Worm (Caenorhabditis elegans) whole organism, L1 larva: Measurements from ENCODE around the gene F35A5.1.

Source experiments
- C04F5.9 ChIP-seq: sonication (generic microtip); optimal IDR thresholded peaks from 2 replicates; lab custom pipeline; 2016; ENCODE audit warnings: missing genetic modification characterization, missing compliant biosample characterization
- C34B4.2 ChIP-seq: sonication (generic microtip); optimal IDR thresholded peaks from 2 replicates; lab custom pipeline; 2017; ENCODE audit warnings: mild to moderate bottlenecking, missing genetic modification characterization, missing compliant biosample characterization
- Y116A8C.19 ChIP-seq: sonication (generic microtip); optimal IDR thresholded peaks from 2 replicates; lab custom pipeline; 2016; ENCODE audit warnings: missing compliant biosample characterization, missing genetic modification characterization, borderline replicate concordance
- aha-1 ChIP-seq: fragments of 150-350 bp; optimal IDR thresholded peaks from 2 replicates; lab custom pipeline; 2014; ENCODE audit warnings: missing biosample characterization, missing genetic modification characterization
- blmp-1 ChIP-seq: fragments of 150-350 bp; optimal IDR thresholded peaks from 2 replicates; lab custom pipeline; 2014; ENCODE audit warnings: missing biosample characterization, missing genetic modification characterization
- ceh-63 ChIP-seq: fragments of 200-800 bp; sonication (Bioruptor generic); optimal IDR thresholded peaks from 2 replicates; lab custom pipeline; 2018; ENCODE audit warnings: mild to moderate bottlenecking, missing genetic modification characterization, missing compliant biosample characterization
- ceh-90 ChIP-seq: sonication (generic microtip); optimal IDR thresholded peaks from 2 replicates; lab custom pipeline; 2016; ENCODE audit warnings: missing genetic modification characterization, missing compliant biosample characterization
- dpl-1 ChIP-seq, 3 experiments: fragments of 150-350 bp in 2 of 3; sonication (generic microtip) in 1 of 3; optimal IDR thresholded peaks; 2 replicates each; lab custom pipeline; 2014 to 2017; ENCODE audit warnings: missing biosample characterization in 3 of 3, missing genetic modification characterization in 3 of 3, missing genetic modification reagents in 3 of 3
- efl-1 ChIP-seq, 4 experiments: fragments of 150-350 bp; optimal IDR thresholded peaks in 3 of 4; peaks in 1 of 4; 1 replicate in 1 of 4; 2 replicates in 3 of 4; lab custom pipeline; 2014; ENCODE audit warnings: missing biosample characterization in 2 of 4, missing genetic modification characterization in 2 of 4, missing genetic modification reagents in 2 of 4
- efl-3 ChIP-seq: fragments of 200-800 bp; sonication (Bioruptor generic); optimal IDR thresholded peaks from 2 replicates; lab custom pipeline; 2018; ENCODE audit warnings: mild to moderate bottlenecking, missing genetic modification characterization, missing compliant biosample characterization
- egl-27 ChIP-seq, 2 experiments: fragments of 150-350 bp in 1 of 2; sonication (generic microtip); optimal IDR thresholded peaks; 3 replicates each; lab custom pipeline; 2017 to 2018; ENCODE audit warnings: missing biosample characterization in 2 of 2, missing genetic modification characterization in 2 of 2, missing genetic modification reagents in 2 of 2
- elt-2 ChIP-seq: sonication (generic microtip); optimal IDR thresholded peaks from 2 replicates; lab custom pipeline; 2016; ENCODE audit warnings: missing genetic modification characterization, mild to moderate bottlenecking, inconsistent platforms, missing compliant biosample characterization, missing genetic modification reagents
- ets-5 ChIP-seq: fragments of 200-800 bp; sonication (Bioruptor generic); IDR thresholded peaks from 2 replicates; pipeline ENCODE4 v1.3.6; 2022; ENCODE audit warnings: missing genetic modification characterization, missing compliant biosample characterization
- fkh-10 ChIP-seq: sonication (generic microtip); optimal IDR thresholded peaks from 2 replicates; lab custom pipeline; 2017; ENCODE audit warnings: missing biosample characterization, missing genetic modification reagents, missing genetic modification characterization
- fkh-4 ChIP-seq: sonication (generic microtip); optimal IDR thresholded peaks from 2 replicates; lab custom pipeline; 2016; ENCODE audit warnings: missing compliant biosample characterization, missing genetic modification characterization, borderline replicate concordance
- grh-1 ChIP-seq: fragments of 200-800 bp; sonication (Bioruptor generic); IDR thresholded peaks from 2 replicates; pipeline ENCODE4 v1.3.6; 2022; ENCODE audit warnings: missing genetic modification reagents, missing genetic modification characterization, missing compliant biosample characterization
- hlh-17 ChIP-seq: fragments of 200-800 bp; sonication (Bioruptor generic); optimal IDR thresholded peaks from 2 replicates; lab custom pipeline; 2018; ENCODE audit warnings: missing genetic modification characterization, mild to moderate bottlenecking, missing compliant biosample characterization, moderate library complexity, borderline replicate concordance
- hpl-2 ChIP-seq: fragments of 150-350 bp; optimal IDR thresholded peaks from 2 replicates; lab custom pipeline; 2014; ENCODE audit warnings: missing biosample characterization, missing genetic modification reagents, missing genetic modification characterization
- isw-1 ChIP-seq: fragments of 200-800 bp; sonication (Bioruptor generic); IDR thresholded peaks from 2 replicates; pipeline ENCODE4 v1.3.6; 2022; ENCODE audit warnings: missing genetic modification characterization, missing compliant biosample characterization
- jun-1 ChIP-seq: fragments of 150-350 bp; optimal IDR thresholded peaks from 2 replicates; lab custom pipeline; 2014; ENCODE audit warnings: missing biosample characterization, missing genetic modification reagents, missing genetic modification characterization
- lin-14 ChIP-seq: fragments of 200-800 bp; sonication (Bioruptor generic); optimal IDR thresholded peaks from 2 replicates; lab custom pipeline; 2018; ENCODE audit warnings: mild to moderate bottlenecking, missing genetic modification characterization, moderate library complexity, missing compliant biosample characterization
- lin-39 ChIP-seq: fragments of 150-350 bp; optimal IDR thresholded peaks from 2 replicates; lab custom pipeline; 2014; ENCODE audit warnings: missing biosample characterization, missing genetic modification reagents, missing genetic modification characterization
- lir-3 ChIP-seq: sonication (generic microtip); optimal IDR thresholded peaks from 2 replicates; lab custom pipeline; 2016; ENCODE audit warnings: mild to moderate bottlenecking, missing genetic modification characterization, moderate library complexity, missing compliant biosample characterization; ENCODE audit not compliant: poor library complexity
- lsy-2 ChIP-seq, 2 experiments: fragments of 150-350 bp; optimal IDR thresholded peaks; 2 replicates each; lab custom pipeline; 2014; ENCODE audit warnings: missing biosample characterization in 2 of 2, missing genetic modification characterization in 2 of 2
- mab-9 ChIP-seq: fragments of 200-800 bp; sonication (Bioruptor generic); IDR thresholded peaks from 2 replicates; pipeline ENCODE4 v1.3.6; 2022; ENCODE audit warnings: missing genetic modification reagents, missing genetic modification characterization, missing compliant biosample characterization
- mdl-1 ChIP-seq, 2 experiments: fragments of 150-350 bp; optimal IDR thresholded peaks; 2 replicates each; lab custom pipeline; 2014 to 2017; ENCODE audit warnings: missing biosample characterization in 2 of 2, missing genetic modification characterization in 2 of 2, inconsistent platforms in 1 of 2
- mef-2 ChIP-seq: fragments of 150-350 bp; optimal IDR thresholded peaks from 2 replicates; lab custom pipeline; 2014; ENCODE audit warnings: missing biosample characterization, missing genetic modification characterization
- nhr-12 ChIP-seq: sonication (generic microtip); optimal IDR thresholded peaks from 2 replicates; lab custom pipeline; 2017; ENCODE audit warnings: missing biosample characterization, missing genetic modification characterization
- nhr-19 ChIP-seq: fragments of 200-800 bp; sonication (Bioruptor generic); conservative IDR thresholded peaks from 2 replicates; pipeline ENCODE4 v1.3.6; 2022; ENCODE audit warnings: missing genetic modification characterization, missing compliant biosample characterization
- nhr-28 ChIP-seq: fragments of 150-350 bp; optimal IDR thresholded peaks from 2 replicates; lab custom pipeline; 2014; ENCODE audit warnings: missing biosample characterization, missing genetic modification characterization
- nhr-47 ChIP-seq: sonication (generic microtip); optimal IDR thresholded peaks from 2 replicates; lab custom pipeline; 2016; ENCODE audit warnings: mild to moderate bottlenecking, missing genetic modification characterization, moderate library complexity, missing compliant biosample characterization
- nhr-71 ChIP-seq: sonication (generic microtip); optimal IDR thresholded peaks from 2 replicates; lab custom pipeline; 2016; ENCODE audit warnings: mild to moderate bottlenecking, missing genetic modification characterization, moderate library complexity, missing compliant biosample characterization
- nhr-85 ChIP-seq: sonication (generic microtip); peaks from one replicate; lab custom pipeline; 2016; ENCODE audit warnings: missing genetic modification characterization, inconsistent platforms, missing compliant biosample characterization
- nhr-90 ChIP-seq: sonication (generic microtip); optimal IDR thresholded peaks from 2 replicates; lab custom pipeline; 2016; ENCODE audit warnings: mild to moderate bottlenecking, missing genetic modification characterization, missing compliant biosample characterization; ENCODE audit not compliant: poor library complexity
- pag-3 ChIP-seq: sonication (generic microtip); optimal IDR thresholded peaks from 2 replicates; lab custom pipeline; 2017; ENCODE audit warnings: missing genetic modification characterization, mild to moderate bottlenecking, missing compliant biosample characterization, antibody characterized with exemption, borderline replicate concordance; ENCODE audit not compliant: insufficient read depth
- rnt-1 ChIP-seq: sonication (generic microtip); optimal IDR thresholded peaks from 2 replicates; lab custom pipeline; 2016; ENCODE audit warnings: mild to moderate bottlenecking, missing genetic modification characterization, moderate library complexity, missing compliant biosample characterization
- skn-1 ChIP-seq: fragments of 150-350 bp; optimal IDR thresholded peaks from 2 replicates; lab custom pipeline; 2014; ENCODE audit warnings: missing biosample characterization, missing genetic modification characterization
- sox-4 ChIP-seq: sonication (generic microtip); optimal IDR thresholded peaks from 2 replicates; lab custom pipeline; 2016; ENCODE audit warnings: missing genetic modification characterization, missing compliant biosample characterization
- sup-37 ChIP-seq: fragments of 200-800 bp; sonication (Bioruptor generic); optimal IDR thresholded peaks from 2 replicates; lab custom pipeline; 2018; ENCODE audit warnings: mild to moderate bottlenecking, missing genetic modification characterization, missing compliant biosample characterization
- unc-130 ChIP-seq: fragments of 150-350 bp; optimal IDR thresholded peaks from 2 replicates; lab custom pipeline; 2017; ENCODE audit warnings: missing biosample characterization, missing genetic modification characterization, inconsistent platforms
- xbp-1 ChIP-seq: sonication (generic microtip); optimal IDR thresholded peaks from 2 replicates; lab custom pipeline; 2016; ENCODE audit warnings: missing genetic modification characterization, missing compliant biosample characterization
- zag-1 ChIP-seq: fragments of 150-350 bp; optimal IDR thresholded peaks from 2 replicates; lab custom pipeline; 2014; ENCODE audit warnings: missing biosample characterization, missing genetic modification characterization
- ztf-11 ChIP-seq, 2 experiments: sonication (generic microtip); optimal IDR thresholded peaks; 2 replicates each; lab custom pipeline; 2016 to 2017; ENCODE audit warnings: missing genetic modification characterization in 2 of 2, missing biosample characterization in 1 of 2, missing compliant biosample characterization in 1 of 2
- ztf-4 ChIP-seq: fragments of 150-350 bp; optimal IDR thresholded peaks from 2 replicates; lab custom pipeline; 2014; ENCODE audit warnings: missing biosample characterization, missing genetic modification characterization

Gene F35A5.1

ce11 chrX:3764295-3764694, 43.0 kb upstream of the F35A5.1 start, which contains the start of gene F47B7.3:
TSS of gene F47B7.3 (minus strand) at chrX:3764395.
- TF ChIP-seq sox-4 (tag; lab: Kevin White, UChicago) (no peak), lsy-2 (tag; optimal IDR thresholded peaks at IDR 0.05; lab: Kevin White, UChicago) (no peak), grh-1 (no peak), lin-14 (GFP tag; lab: Kevin White, UChicago) (no peak), mab-9 (no peak), lir-3 (tag; lab: Kevin White, UChicago) (no peak), isw-1 (GFP tag; lab: Robert Waterston, UW) (no peak), fkh-4 (tag; lab: Kevin White, UChicago) (no peak), C34B4.2 (no peak), nhr-28 (tag; lab: Kevin White, UChicago) (no peak), nhr-90 (tag; lab: Kevin White, UChicago) (no peak), zag-1 (tag; lab: Kevin White, UChicago) (no peak), sup-37 (GFP tag; lab: Kevin White, UChicago) (no peak), efl-3 (no peak), unc-130 (tag; lab: Kevin White, UChicago) (no peak), hlh-17 (GFP tag; lab: Kevin White, UChicago) (no peak), Y116A8C.19 (tag; lab: Kevin White, UChicago) (no peak), mdl-1 (tag; optimal IDR thresholded peaks at IDR 0.05; lab: Kevin White, UChicago) (no peak)
- TF ChIP-seq, all 84 proteins: peak for 0

ce11 chrX:3766552-3766951, 40.7 kb upstream of the F35A5.1 start, which contains the start of gene F47B7.4:
TSS of gene F47B7.4 (minus strand) at chrX:3766652.
- no peak for TF ChIP-seq nhr-12 (tag; lab: Kevin White, UChicago)
- no peak for TF ChIP-seq ceh-63 (GFP tag; lab: Kevin White, UChicago)
- TF ChIP-seq aha-1 (tag; lab: Kevin White, UChicago): no peak
- no peak for TF ChIP-seq mef-2 (tag; lab: Kevin White, UChicago)
- no peak for TF ChIP-seq nhr-19
- no peak for TF ChIP-seq ztf-4 (tag; lab: Kevin White, UChicago)
- no peak for TF ChIP-seq pag-3 (tag; lab: Kevin White, UChicago)
- no peak for TF ChIP-seq rnt-1 (tag; lab: Kevin White, UChicago)
- TF ChIP-seq fkh-10: no peak
- TF ChIP-seq skn-1 (tag; lab: Kevin White, UChicago): no peak
- no peak for TF ChIP-seq ztf-11 (tag; optimal IDR thresholded peaks at IDR 0.05; lab: Kevin White, UChicago)

ce11 chrX:3768717-3769116, 38.5 kb upstream of the F35A5.1 start, which contains the start of gene F47B7.5:
TSS of gene F47B7.5 (minus strand) at chrX:3768817.
- TF ChIP-seq jun-1 (tag; lab: Kevin White, UChicago): no peak
- TF ChIP-seq zag-1 (tag; lab: Kevin White, UChicago): no peak
- TF ChIP-seq xbp-1 (tag; lab: Kevin White, UChicago): no peak
- TF ChIP-seq C04F5.9: no peak
- TF ChIP-seq egl-27 (tag; optimal IDR thresholded peaks at IDR 0.05; lab: Kevin White, UChicago): no peak

ce11 chrX:3772405-3772804, 34.9 kb upstream of the F35A5.1 start, which contains the start of gene F47B7.2:
TSS of gene F47B7.2 (plus strand) at chrX:3772762.
- TF ChIP-seq elt-2 (tag; lab: Kevin White, UChicago) (no peak), C34B4.2 (no peak), nhr-47 (tag; lab: Kevin White, UChicago) (peak; percentile 60), ceh-63 (GFP tag; lab: Kevin White, UChicago) (no peak), nhr-28 (tag; lab: Kevin White, UChicago) (no peak), rnt-1 (tag; lab: Kevin White, UChicago) (peak; percentile 25), nhr-90 (tag; lab: Kevin White, UChicago) (peak; percentile 7), hpl-2 (GFP tag; lab: Kevin White, UChicago) (no peak), lsy-2 (tag; optimal IDR thresholded peaks at IDR 0.05; lab: Kevin White, UChicago) (peak; percentile 42 to 52), aha-1 (tag; lab: Kevin White, UChicago) (no peak), nhr-71 (tag; lab: Kevin White, UChicago) (peak; percentile 57), ceh-90 (tag; lab: Kevin White, UChicago) (no peak), ets-5 (GFP tag; lab: Robert Waterston, UW) (no peak), blmp-1 (tag; lab: Kevin White, UChicago) (peak; percentile 52), mdl-1 (tag; optimal IDR thresholded peaks at IDR 0.05; lab: Kevin White, UChicago) (no peak), efl-1 (optimal IDR thresholded peaks at IDR 0.05; lab: Kevin White, UChicago) (peak in 1 of 2 experiments; percentile 6), efl-1 (GFP tag; optimal IDR thresholded peaks at IDR 0.05 in 1 of 2; lab: Kevin White, UChicago) (peak in 1 of 2 experiments; percentile 61), nhr-85 (tag; lab: Kevin White, UChicago) (no peak), dpl-1 (GFP tag; optimal IDR thresholded peaks at IDR 0.05; lab: Kevin White, UChicago) (peak in 1 of 3 experiments; percentile 5), lin-39 (tag; lab: Kevin White, UChicago) (no peak), unc-130 (tag; lab: Kevin White, UChicago) (peak; percentile 7), Y116A8C.19 (tag; lab: Kevin White, UChicago) (no peak), lin-14 (GFP tag; lab: Kevin White, UChicago) (peak; percentile 58), zag-1 (tag; lab: Kevin White, UChicago) (no peak)
